Worm (Caenorhabditis elegans) whole organism, L4/young adult: ENCODE measurements around the gene clh-4.

ENCODE experiments used
- W03F9.2 ChIP-seq: fragments of 150-350 bp; optimal IDR thresholded peaks from 2 replicates; lab custom pipeline; 2014; ENCODE audit warnings: missing biosample characterization, missing genetic modification characterization
- dao-5 ChIP-seq: sonication (generic microtip); optimal IDR thresholded peaks from 2 replicates; lab custom pipeline; 2016; ENCODE audit warnings: missing genotype, missing genetic modification characterization, moderate library complexity, missing compliant biosample characterization
- him-1 ChIP-seq: sonication (generic microtip); optimal IDR thresholded peaks from 2 replicates; lab custom pipeline; 2016; ENCODE audit warnings: missing genotype, missing genetic modification reagents, missing genetic modification characterization, missing compliant biosample characterization

- TF ChIP-seq W03F9.2 (tag; lab: Kevin White, UChicago) (no peak), him-1 (tag; lab: Kevin White, UChicago) (no peak), dao-5 (tag; lab: Kevin White, UChicago) (no peak)
Measured at ce11 chrX:4120935-4121334, 20.6 kb upstream of the clh-4 start, which contains the start of gene F09F9.3.
